Worm (Caenorhabditis elegans) whole organism, L4/young adult: Measurements from ENCODE around the gene K02F6.7.
"Not testable (repeated sequence)": the region's sequence is repeated elsewhere in the genome, so short reads cannot be mapped to it uniquely, and the experiment has no call there.

Experiments
- dao-5 ChIP-seq: sonication (generic microtip); optimal IDR thresholded peaks from 2 replicates; lab custom pipeline; 2016; ENCODE audit warnings: missing genotype, missing genetic modification characterization, moderate library complexity, missing compliant biosample characterization
- him-1 ChIP-seq: sonication (generic microtip); optimal IDR thresholded peaks from 2 replicates; lab custom pipeline; 2016; ENCODE audit warnings: missing genotype, missing genetic modification reagents, missing genetic modification characterization, missing compliant biosample characterization

- TF ChIP-seq him-1, dao-5 (tag; lab: Kevin White, UChicago): not testable (repeated sequence)
Measured at ce11 chrII:2534952-2535351, 2.7 kb downstream of the K02F6.7 start, which contains the start of gene K02F6.8.
